Fruit fly (Drosophila melanogaster): ENCODE results near the gene CG42327.

The CG42327 gene

DNA sequence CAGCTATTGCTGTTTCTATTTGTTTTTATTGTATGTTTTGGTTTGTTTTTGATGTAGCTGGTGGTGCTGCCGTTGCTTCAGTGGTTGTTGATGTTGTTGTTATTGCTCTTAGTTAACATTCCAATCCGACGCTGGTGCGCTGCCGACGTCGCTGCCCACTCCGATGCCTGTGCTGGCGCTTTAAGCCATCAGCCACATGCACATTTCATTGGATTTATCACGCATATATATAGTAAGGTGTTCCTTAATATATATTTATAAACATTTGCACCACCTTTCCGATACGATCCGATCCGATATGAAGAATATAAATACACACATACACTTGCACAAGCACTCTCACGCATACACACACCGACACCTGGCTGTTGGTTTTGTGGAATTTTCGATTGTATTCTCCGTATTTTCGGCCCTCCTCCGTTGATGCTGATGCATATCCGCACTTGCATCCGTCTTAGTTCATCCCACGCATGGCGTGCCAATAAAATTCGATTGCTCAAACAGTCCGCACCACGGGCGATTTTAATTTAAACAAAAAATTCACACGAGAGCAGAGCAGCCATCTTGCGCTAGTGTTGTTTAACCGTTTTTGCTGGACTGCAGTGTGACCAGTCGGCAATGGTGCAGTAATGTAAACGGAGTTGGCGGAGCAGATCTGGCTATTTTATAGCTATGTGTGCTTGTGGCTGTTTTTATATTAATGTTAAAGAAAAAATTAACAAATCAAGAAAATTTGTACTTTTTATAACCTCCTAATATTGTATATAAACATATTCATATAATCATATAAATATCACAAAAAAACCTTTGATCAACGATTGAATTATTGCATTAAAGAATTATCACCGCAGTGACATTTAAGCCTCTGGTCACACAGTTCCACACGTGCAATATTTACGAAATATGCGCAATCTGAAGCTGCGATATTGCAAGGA is 5.6 kb upstream of the CG42327 start, which contains the start of the genes Csk and Elp1 (continued):
- TF ChIP-seq CG11093 (GFP tag; IDR thresholded peaks at IDR 0.05) (no peak), gsb-n (tag; optimal IDR thresholded peaks at IDR 0.05) (peak; percentile 43), CG6272 (GFP tag; IDR thresholded peaks at IDR 0.05) (peak; percentile 33; the same call in 1 of the 2 replicates), CG11504 (tag; optimal IDR thresholded peaks at IDR 0.05) (peak; percentile 75), D19B (GFP tag; optimal IDR thresholded peaks at IDR 0.05) (no peak), da (GFP tag; optimal IDR thresholded peaks at IDR 0.05) (no peak), CG18476 (GFP tag; optimal IDR thresholded peaks at IDR 0.05) (peak; percentile 28), CG7839 (tag; optimal IDR thresholded peaks at IDR 0.05) (peak; percentile 64), Bgb (GFP tag; IDR thresholded peaks at IDR 0.05; ENCODE audit: partially characterized antibody) (peak; percentile 30; the same call in 1 of the 2 replicates), ftz-f1 (GFP tag; optimal IDR thresholded peaks at IDR 0.05) (no peak), CG6765 (GFP tag; optimal IDR thresholded peaks at IDR 0.05) (no peak), otp (GFP tag; IDR thresholded peaks at IDR 0.05) (no peak), zfh1 (GFP tag; IDR thresholded peaks at IDR 0.05) (0 out of 3 replicates have a peak, but pooled peaks have one; percentile 49), CG8765 (GFP tag; IDR thresholded peaks at IDR 0.05) (no peak), CG8281 (tag; optimal IDR thresholded peaks at IDR 0.05) (peak; percentile 5), sna (GFP tag; IDR thresholded peaks at IDR 0.05; ENCODE audit: partially characterized antibody) (no peak), CG34422 (GFP tag; IDR thresholded peaks at IDR 0.05) (peak; percentile 37; the same call in 1 of the 3 replicates), CG2116 (GFP tag; optimal IDR thresholded peaks at IDR 0.05) (peak; percentile 71), p53 (GFP tag; optimal IDR thresholded peaks at IDR 0.05) (no peak), mirr (GFP tag; optimal IDR thresholded peaks at IDR 0.05) (peak; percentile 27), dan (GFP tag; IDR thresholded peaks at IDR 0.05) (no peak), dpn (GFP tag; optimal IDR thresholded peaks at IDR 0.05) (peak; percentile 50 to 63), pan (optimal IDR thresholded peaks at IDR 0.05) (no peak), pan (GFP tag; optimal IDR thresholded peaks at IDR 0.05 in 1 of 2, IDR thresholded peaks at IDR 0.05 in 1 of 2) (no peak), CG13894 (tag; optimal IDR thresholded peaks at IDR 0.05) (peak; percentile 50), Fer1 (GFP tag; optimal IDR thresholded peaks at IDR 0.05) (peak; percentile 60), CG9932 (GFP tag; IDR thresholded peaks at IDR 0.05) (peak; percentile 69), CG11560 (tag; IDR thresholded peaks at IDR 0.05) (no peak), Hmx (GFP tag; optimal IDR thresholded peaks at IDR 0.05) (no peak), CG12391 (tag; optimal IDR thresholded peaks at IDR 0.05) (peak; percentile 72), so (GFP tag; IDR thresholded peaks at IDR 0.05) (no peak), CG1233 (GFP tag; optimal IDR thresholded peaks at IDR 0.05) (peak; percentile 53), CG3163 (GFP tag; optimal IDR thresholded peaks at IDR 0.05) (no peak), pita (GFP tag; optimal IDR thresholded peaks at IDR 0.05) (no peak), CG11695 (GFP tag; IDR thresholded peaks at IDR 0.05) (no peak), hth (optimal IDR thresholded peaks at IDR 0.05) (no peak), Ets97D (GFP tag; optimal IDR thresholded peaks at IDR 0.05) (peak; percentile 81), sqz (GFP tag; optimal IDR thresholded peaks at IDR 0.05) (peak; percentile 20), Blimp-1 (GFP tag; optimal IDR thresholded peaks at IDR 0.05) (peak; percentile 28), onecut (GFP tag; IDR thresholded peaks at IDR 0.05) (no peak; the same call in 1 of the 2 replicates), Ptx1 (GFP tag; IDR thresholded peaks at IDR 0.05) (peak; percentile 45), CG4820 (GFP tag; optimal IDR thresholded peaks at IDR 0.05) (peak; percentile 55), H15 (GFP tag; IDR thresholded peaks at IDR 0.05) (no peak), CG10959 (GFP tag; IDR thresholded peaks at IDR 0.05) (no peak), gem (tag; optimal IDR thresholded peaks at IDR 0.05) (peak; percentile 74), Elba2 (GFP tag; optimal IDR thresholded peaks at IDR 0.05) (peak; percentile 42), Ets65A (GFP tag) (peak; percentile 91), MESR4 (GFP tag; optimal IDR thresholded peaks at IDR 0.05) (peak; percentile 97), ERR (GFP tag; optimal IDR thresholded peaks at IDR 0.05) (no peak), Bteb2 (GFP tag; optimal IDR thresholded peaks at IDR 0.05) (no peak)
